Fruit fly (Drosophila melanogaster) whole organism, embryonic: ENCODE measurements around the gene TfIIA-S.

Source experiments
- Asciz ChIP-seq: fragments of 200-800 bp; sonication (Bioruptor generic); optimal IDR thresholded peaks from 2 replicates; lab custom pipeline; 2017; ENCODE audit warnings: missing biosample characterization, mild to moderate bottlenecking, missing genetic modification characterization, missing genetic modification reagents
- CG10147 ChIP-seq: fragments of 200-800 bp; sonication (Bioruptor generic); optimal IDR thresholded peaks from 2 replicates; lab custom pipeline; 2019; ENCODE audit warnings: missing biosample characterization, mild to moderate bottlenecking, missing genetic modification characterization, moderate library complexity
- CG11398 ChIP-seq: fragments of 200-800 bp; sonication (Bioruptor generic); optimal IDR thresholded peaks from 2 replicates; lab custom pipeline; 2016; ENCODE audit warnings: missing biosample characterization, missing genetic modification characterization
- CG12104 ChIP-seq: fragments of 200-800 bp; sonication (Bioruptor generic); optimal IDR thresholded peaks from 3 replicates; lab custom pipeline; 2016; ENCODE audit warnings: missing biosample characterization, missing genetic modification characterization
- CG12219 ChIP-seq: fragments of 200-800 bp; sonication (Bioruptor generic); optimal IDR thresholded peaks from 3 replicates; lab custom pipeline; 2018; ENCODE audit warnings: missing biosample characterization, mild to moderate bottlenecking, missing genetic modification characterization
- CG13775 ChIP-seq: fragments of 200-800 bp; sonication (Bioruptor generic); optimal IDR thresholded peaks from 3 replicates; lab custom pipeline; 2017; ENCODE audit warnings: missing biosample characterization, mild to moderate bottlenecking, missing genetic modification characterization
- CG13894 ChIP-seq: fragments of 200-800 bp; sonication (Bioruptor generic); optimal IDR thresholded peaks from 3 replicates; lab custom pipeline; 2018; ENCODE audit warnings: missing biosample characterization, mild to moderate bottlenecking, missing genetic modification characterization, moderate library complexity
- CG1603 ChIP-seq: fragments of 200-800 bp; sonication (Bioruptor generic); optimal IDR thresholded peaks from 2 replicates; lab custom pipeline; 2019; ENCODE audit warnings: missing biosample characterization, mild to moderate bottlenecking, missing genetic modification characterization, moderate library complexity
- CG17328 ChIP-seq: fragments of 200-800 bp; sonication (Bioruptor generic); IDR thresholded peaks from 2 replicates; pipeline ENCODE4 v1.3.6; 2022; ENCODE audit warnings: missing biosample characterization, missing genetic modification characterization
- CG17361 ChIP-seq: fragments of 200-800 bp; sonication (Bioruptor generic); IDR thresholded peaks from 3 replicates; pipeline ENCODE4 v1.3.6; 2022; ENCODE audit warnings: missing biosample characterization, missing genetic modification characterization
- CG18011 ChIP-seq: fragments of 200-800 bp; sonication (Bioruptor generic); optimal IDR thresholded peaks from 2 replicates; lab custom pipeline; 2017; ENCODE audit warnings: missing biosample characterization, missing genetic modification characterization, mild to moderate bottlenecking, moderate library complexity, missing genotype
- CG18476 ChIP-seq: fragments of 200-800 bp; sonication (Bioruptor generic); optimal IDR thresholded peaks from 2 replicates; lab custom pipeline; 2016; ENCODE audit warnings: missing biosample characterization, mild to moderate bottlenecking, missing genetic modification characterization
- CG2678 ChIP-seq: fragments of 200-800 bp; sonication (Bioruptor generic); optimal IDR thresholded peaks from 3 replicates; lab custom pipeline; 2019; ENCODE audit warnings: missing biosample characterization, mild to moderate bottlenecking, missing genetic modification characterization, moderate library complexity
- CG2875 ChIP-seq: fragments of 200-800 bp; sonication (Bioruptor generic); optimal IDR thresholded peaks from 2 replicates; lab custom pipeline; 2017; ENCODE audit warnings: missing biosample characterization, mild to moderate bottlenecking, missing genetic modification characterization, missing genetic modification reagents
- CG34376 ChIP-seq: fragments of 200-800 bp; sonication (Bioruptor generic); optimal IDR thresholded peaks from 2 replicates; lab custom pipeline; 2018; ENCODE audit warnings: missing biosample characterization, mild to moderate bottlenecking, missing genetic modification characterization
- CG8765 ChIP-seq: fragments of 200-800 bp; sonication (Bioruptor generic); IDR thresholded peaks from 2 replicates; pipeline ENCODE4 v1.3.6; 2022; ENCODE audit warnings: missing biosample characterization, missing genetic modification characterization
- Camta ChIP-seq: fragments of 200-800 bp; sonication (Bioruptor generic); optimal IDR thresholded peaks from 2 replicates; lab custom pipeline; 2016; ENCODE audit warnings: missing biosample characterization, missing genetic modification characterization
- D19B ChIP-seq: fragments of 200-800 bp; sonication (Bioruptor generic); optimal IDR thresholded peaks from 2 replicates; lab custom pipeline; 2017; ENCODE audit warnings: missing biosample characterization, mild to moderate bottlenecking, missing genetic modification characterization
- Eip74EF ChIP-seq, 2 experiments: fragments of 200-800 bp in 1 of 2; fragments of >200 bp in 1 of 2; sonication (Bioruptor generic) in 1 of 2; optimal IDR thresholded peaks; 2 replicates each; lab custom pipeline; 2017 to 2019; ENCODE audit warnings: missing biosample characterization in 2 of 2, missing genetic modification characterization in 2 of 2, mild to moderate bottlenecking in 1 of 2, moderate library complexity in 1 of 2
- Hr3 ChIP-seq: fragments of 200-800 bp; sonication (Bioruptor generic); optimal IDR thresholded peaks from 3 replicates; lab custom pipeline; 2016; ENCODE audit warnings: missing biosample characterization, missing genetic modification characterization
- Mes4 ChIP-seq: fragments of 200-800 bp; sonication (Bioruptor generic); optimal IDR thresholded peaks from 2 replicates; lab custom pipeline; 2016; ENCODE audit warnings: missing biosample characterization, missing genetic modification characterization
- Mrtf ChIP-seq: fragments of 200-800 bp; sonication (Bioruptor generic); IDR thresholded peaks from 3 replicates; pipeline ENCODE4 v1.3.6; 2022; ENCODE audit warnings: missing biosample characterization, missing genetic modification characterization
- NFAT ChIP-seq: fragments of 200-800 bp; sonication (Bioruptor generic); IDR thresholded peaks from 2 replicates; pipeline ENCODE4 v1.3.6; 2022; ENCODE audit warnings: missing biosample characterization, missing genetic modification characterization
- Neu2 ChIP-seq: fragments of 200-800 bp; sonication (Bioruptor generic); optimal IDR thresholded peaks from 3 replicates; lab custom pipeline; 2016; ENCODE audit warnings: missing biosample characterization, missing genetic modification characterization, borderline replicate concordance
- Poxn ChIP-seq: fragments of 200-800 bp; sonication (Bioruptor generic); IDR thresholded peaks from 2 replicates; pipeline ENCODE4 v1.3.6; 2022; ENCODE audit warnings: missing biosample characterization, missing genetic modification characterization
- Scr ChIP-seq: fragments of 200-800 bp; sonication (Bioruptor generic); IDR thresholded peaks from 2 replicates; pipeline ENCODE4 v1.3.6; 2022; ENCODE audit warnings: missing biosample characterization, missing genetic modification characterization; ENCODE audit not compliant: partially characterized antibody
- Sox100B ChIP-seq: fragments of 200-800 bp; sonication (Bioruptor generic); optimal IDR thresholded peaks from 3 replicates; lab custom pipeline; 2018; ENCODE audit warnings: missing biosample characterization, mild to moderate bottlenecking, missing genetic modification characterization
- al ChIP-seq: fragments of 200-800 bp; sonication (Bioruptor generic); IDR thresholded peaks from 2 replicates; pipeline ENCODE4 v1.3.6; 2022; ENCODE audit warnings: missing biosample characterization, missing genetic modification characterization
- aop ChIP-seq: fragments of 200-800 bp; sonication (Bioruptor generic); IDR thresholded peaks from 2 replicates; pipeline ENCODE4 v1.3.6; 2022; ENCODE audit warnings: missing biosample characterization, missing genetic modification characterization
- ap ChIP-seq: fragments of 200-800 bp; sonication (Bioruptor generic); IDR thresholded peaks from 2 replicates; pipeline ENCODE4 v1.3.6; 2022; ENCODE audit warnings: missing biosample characterization, missing genetic modification characterization
- bbx ChIP-seq: fragments of 200-800 bp; sonication (Bioruptor generic); IDR thresholded peaks from 2 replicates; pipeline ENCODE4 v1.3.6; 2022; ENCODE audit warnings: missing biosample characterization, missing genetic modification characterization; ENCODE audit not compliant: partially characterized antibody
- cad ChIP-seq: fragments of >200 bp; optimal IDR thresholded peaks from 2 replicates; lab custom pipeline; 2017; ENCODE audit warnings: missing biosample characterization, missing genetic modification characterization
- corto ChIP-seq: fragments of 200-800 bp; sonication (Bioruptor generic); optimal IDR thresholded peaks from 2 replicates; lab custom pipeline; 2016; ENCODE audit warnings: missing biosample characterization, mild to moderate bottlenecking, missing genetic modification characterization, moderate library complexity
- crp ChIP-seq, 2 experiments: fragments of 200-800 bp; sonication (Bioruptor generic); optimal IDR thresholded peaks; 2 replicates in 1 of 2; 3 replicates in 1 of 2; lab custom pipeline; 2017; ENCODE audit warnings: missing biosample characterization in 2 of 2, missing genetic modification characterization in 2 of 2, mild to moderate bottlenecking in 1 of 2, moderate library complexity in 1 of 2
- emc ChIP-seq: fragments of 200-800 bp; sonication (Bioruptor generic); optimal IDR thresholded peaks from 2 replicates; lab custom pipeline; 2016; ENCODE audit warnings: missing biosample characterization, missing genetic modification characterization
- fd102C ChIP-seq: fragments of 200-800 bp; sonication (Bioruptor generic); optimal IDR thresholded peaks from 2 replicates; lab custom pipeline; 2018; ENCODE audit warnings: missing biosample characterization, mild to moderate bottlenecking, missing genetic modification characterization, moderate library complexity
- fd64A ChIP-seq: fragments of 200-800 bp; sonication (Bioruptor generic); optimal IDR thresholded peaks from 3 replicates; lab custom pipeline; 2018; ENCODE audit warnings: missing biosample characterization, mild to moderate bottlenecking, missing genetic modification characterization
- gem ChIP-seq: fragments of 200-800 bp; sonication (Bioruptor generic); optimal IDR thresholded peaks from 2 replicates; lab custom pipeline; 2019; ENCODE audit warnings: missing biosample characterization, mild to moderate bottlenecking, missing genetic modification characterization, moderate library complexity
- h ChIP-seq: fragments of >200 bp; optimal IDR thresholded peaks from 2 replicates; lab custom pipeline; 2017
- her ChIP-seq: fragments of 200-800 bp; sonication (Bioruptor generic); optimal IDR thresholded peaks from 2 replicates; lab custom pipeline; 2016; ENCODE audit warnings: missing biosample characterization, missing genetic modification characterization
- hth ChIP-seq: fragments of >200 bp; optimal IDR thresholded peaks from 2 replicates; lab custom pipeline; 2017; ENCODE audit warnings: inconsistent platforms
- inv ChIP-seq: fragments of 200-800 bp; sonication (Bioruptor generic); IDR thresholded peaks from 2 replicates; pipeline ENCODE4 v1.3.6; 2022; ENCODE audit warnings: missing biosample characterization, missing genetic modification characterization; ENCODE audit not compliant: partially characterized antibody
- lab ChIP-seq: fragments of 200-800 bp; sonication (Bioruptor generic); optimal IDR thresholded peaks from 3 replicates; lab custom pipeline; 2017; ENCODE audit warnings: missing biosample characterization, missing genetic modification characterization, mild to moderate bottlenecking, moderate library complexity, missing genetic modification reagents
- lmd ChIP-seq: fragments of 200-800 bp; sonication (Bioruptor generic); IDR thresholded peaks from 2 replicates; pipeline ENCODE4 v1.3.6; 2022; ENCODE audit warnings: missing biosample characterization, missing genetic modification characterization
- org-1 ChIP-seq: fragments of 200-800 bp; sonication (Bioruptor generic); optimal IDR thresholded peaks from 2 replicates; lab custom pipeline; 2017; ENCODE audit warnings: missing biosample characterization, missing genetic modification characterization
- pnt ChIP-seq: fragments of 200-800 bp; sonication (Bioruptor generic); optimal IDR thresholded peaks from 3 replicates; lab custom pipeline; 2016; ENCODE audit warnings: missing biosample characterization, missing genetic modification characterization
- seq ChIP-seq: fragments of 200-800 bp; sonication (Bioruptor generic); IDR thresholded peaks from 2 replicates; pipeline ENCODE4 v1.3.6; 2022; ENCODE audit warnings: missing biosample characterization, missing genetic modification characterization
- stc ChIP-seq: fragments of 200-800 bp; sonication (Bioruptor generic); IDR thresholded peaks from 2 replicates; pipeline ENCODE4 v1.3.6; 2022; ENCODE audit warnings: missing biosample characterization, missing genetic modification characterization
- sug ChIP-seq: fragments of 200-800 bp; optimal IDR thresholded peaks from 2 replicates; lab custom pipeline; 2019; ENCODE audit warnings: missing biosample characterization, mild to moderate bottlenecking, missing genetic modification characterization, moderate library complexity
- tin ChIP-seq: fragments of 200-800 bp; sonication (Bioruptor generic); optimal IDR thresholded peaks from 3 replicates; lab custom pipeline; 2016; ENCODE audit warnings: missing biosample characterization, missing genetic modification characterization
- toy ChIP-seq: fragments of 200-800 bp; sonication (Bioruptor generic); IDR thresholded peaks from 2 replicates; pipeline ENCODE4 v1.3.6; 2022; ENCODE audit warnings: missing biosample characterization, missing genetic modification characterization
- vfl ChIP-seq: fragments of 200-800 bp; sonication (Bioruptor generic); optimal IDR thresholded peaks from 2 replicates; lab custom pipeline; 2016; ENCODE audit warnings: missing biosample characterization, missing genetic modification characterization

TfIIA-S gene

DNA sequence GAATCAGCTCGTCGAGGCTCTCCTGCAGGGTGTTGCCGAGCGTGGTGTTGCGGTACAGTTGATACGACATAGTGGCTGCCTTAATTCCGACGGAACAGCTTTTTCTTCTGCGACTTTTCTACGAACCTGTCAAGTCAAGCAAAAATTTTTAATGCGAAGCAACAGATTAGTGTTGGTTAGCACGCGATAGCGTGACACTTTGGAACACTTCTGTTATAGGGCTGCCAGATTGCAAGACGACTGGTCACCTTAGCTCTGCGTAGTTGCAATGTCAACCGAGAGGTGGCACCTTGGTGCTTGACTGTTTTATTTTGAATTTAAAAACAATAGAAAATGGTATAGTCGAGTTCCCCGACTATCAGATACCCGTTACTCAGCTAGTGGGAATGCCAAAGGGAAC, at the start of gene TfIIA-S (continued):
- peak; percentile 86 for TF ChIP-seq her
- no peak for TF ChIP-seq CG12104
- no peak for TF ChIP-seq h
- TF ChIP-seq fd64A (GFP tag; lab: Kevin White, UChicago), result peak; percentile 12
- peak; percentile 32 for TF ChIP-seq D19B
- TF ChIP-seq gem, result no peak
- no peak for TF ChIP-seq aop
- TF ChIP-seq ap (GFP tag; lab: Robert Waterston, UW), result no peak
- TF ChIP-seq Camta, result peak; percentile 72
- TF ChIP-seq Poxn (GFP tag; lab: Robert Waterston, UW), result no peak
- TF ChIP-seq Eip74EF (GFP tag; optimal IDR thresholded peaks at IDR 0.05; lab: Kevin White, UChicago), result no peak
- TF ChIP-seq CG17361 (GFP tag; lab: Robert Waterston, UW), result no peak
- no peak for TF ChIP-seq CG10147 (GFP tag; lab: Kevin White, UChicago)
- TF ChIP-seq CG2678 (tag; lab: Kevin White, UChicago), result no peak
- TF ChIP-seq seq (GFP tag; lab: Robert Waterston, UW), result no peak
- TF ChIP-seq fd102C (GFP tag; lab: Kevin White, UChicago), result peak; percentile 18
- TF ChIP-seq stc, result no peak
- peak; percentile 78 for TF ChIP-seq sug (tag; lab: Kevin White, UChicago)
- peak; percentile 60 for TF ChIP-seq CG18476 (GFP tag; lab: Kevin White, UChicago)
- peak; percentile 37 for TF ChIP-seq CG18011 (GFP tag; lab: Kevin White, UChicago)
- TF ChIP-seq org-1 (GFP tag; lab: Kevin White, UChicago), result peak; percentile 54
- TF ChIP-seq NFAT (GFP tag; lab: Robert Waterston, UW), result no peak
- TF ChIP-seq hth, result no peak
- peak; percentile 94 for TF ChIP-seq CG1603 (tag; lab: Kevin White, UChicago)
- TF ChIP-seq Scr (GFP tag; lab: Robert Waterston, UW), result no peak
- no peak for TF ChIP-seq Sox100B (GFP tag; lab: Kevin White, UChicago)
- no peak for TF ChIP-seq bbx (GFP tag; lab: Robert Waterston, UW)
- TF ChIP-seq Hr3 (GFP tag; lab: Kevin White, UChicago), result peak; percentile 69
- TF ChIP-seq inv (GFP tag; lab: Robert Waterston, UW), result no peak
- TF ChIP-seq CG17328 (GFP tag; lab: Robert Waterston, UW), result no peak
- no peak for TF ChIP-seq CG12219 (GFP tag; lab: Kevin White, UChicago)
- TF ChIP-seq lab (GFP tag; lab: Kevin White, UChicago), result peak; percentile 91
- TF ChIP-seq crp (GFP tag; optimal IDR thresholded peaks at IDR 0.05; lab: Kevin White, UChicago), result peak in 1 of 2 experiments; percentile 38
- no peak for TF ChIP-seq CG2875 (GFP tag; lab: Kevin White, UChicago)
- TF ChIP-seq pnt (GFP tag; lab: Kevin White, UChicago), result peak; percentile 75
- no peak for TF ChIP-seq Mrtf
- TF ChIP-seq CG13775 (GFP tag; lab: Kevin White, UChicago), result peak; percentile 59
- no peak for TF ChIP-seq toy
- TF ChIP-seq emc, result peak; percentile 66
- no peak for TF ChIP-seq CG13894
- TF ChIP-seq Neu2 (GFP tag; lab: Kevin White, UChicago), result no peak
- peak; percentile 60 for TF ChIP-seq CG34376 (GFP tag; lab: Kevin White, UChicago)
- TF ChIP-seq corto (GFP tag; lab: Kevin White, UChicago), result no peak
- TF ChIP-seq CG11398, result peak; percentile 84
- TF ChIP-seq Mes4 (GFP tag; lab: Kevin White, UChicago), result peak; percentile 65
- peak; percentile 81 for TF ChIP-seq tin (GFP tag; lab: Kevin White, UChicago)
- TF ChIP-seq vfl, result peak; percentile 88
- TF ChIP-seq al, result no peak
- no peak for TF ChIP-seq cad (GFP tag; lab: Kevin White, UChicago)
- TF ChIP-seq Asciz (GFP tag; lab: Kevin White, UChicago), result peak; percentile 42
- no peak for TF ChIP-seq lmd
- TF ChIP-seq CG8765, result no peak
